Fruit fly (Drosophila melanogaster): ENCODE results near the gene Cp38.

The Cp38 gene

DNA sequence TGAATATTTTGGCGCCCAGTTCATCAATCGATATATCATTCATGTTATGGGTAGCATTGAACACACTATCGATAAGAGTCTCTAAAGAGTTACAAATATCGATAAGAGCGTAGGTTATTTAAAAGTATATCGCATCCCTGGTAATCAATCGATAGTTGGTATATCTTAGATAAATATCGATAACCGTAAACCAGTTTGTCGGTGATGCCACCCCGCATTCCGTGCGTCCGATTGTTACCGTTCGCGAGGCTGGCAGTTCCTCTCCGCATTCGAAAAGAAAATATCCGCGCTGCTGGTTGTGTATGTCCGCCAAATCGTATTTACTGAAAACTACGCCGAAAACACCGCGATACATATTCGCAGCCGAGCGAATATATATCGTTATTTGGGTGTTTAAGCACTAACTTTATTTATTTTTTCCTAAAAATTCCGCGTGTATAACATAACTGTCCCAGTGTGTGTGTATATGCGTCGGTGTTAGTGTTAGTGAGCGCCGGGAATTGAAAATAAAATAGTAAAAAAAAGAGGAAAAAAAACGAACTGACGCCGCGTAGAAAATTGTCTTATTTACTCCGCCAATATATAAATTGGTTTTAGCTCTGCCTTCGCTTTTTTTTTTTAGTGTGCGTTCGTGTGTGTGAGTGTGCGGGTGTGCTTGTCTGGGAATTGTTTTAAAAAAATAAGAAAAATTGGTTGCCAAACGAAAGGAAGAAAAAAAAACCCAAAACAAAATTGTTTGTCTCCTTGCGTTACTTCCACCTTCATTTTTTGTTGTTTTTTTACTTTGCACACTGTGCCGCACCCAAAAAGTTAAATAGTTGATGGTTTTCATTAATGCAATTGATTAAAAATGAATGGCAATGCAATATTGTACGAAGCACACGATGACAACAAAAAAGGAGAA lies 35.7 kb downstream of the Cp38 start, which contains the start of gene Nrg (continued):
- TF ChIP-seq CG17359 (tag; optimal IDR thresholded peaks at IDR 0.05) (peak; percentile 22), Awh (GFP tag; IDR thresholded peaks at IDR 0.05) (0 out of 2 replicates have a peak, but pooled peaks have one; percentile 23), Dad (GFP tag; optimal IDR thresholded peaks at IDR 0.05) (peak; percentile 33), CG7839 (tag; optimal IDR thresholded peaks at IDR 0.05) (peak; percentile 20), CG9215 (GFP tag; IDR thresholded peaks at IDR 0.05) (no peak; the same call in none of the 2 replicates), chm (GFP tag; IDR thresholded peaks at IDR 0.05) (peak; percentile 90), CG7928 (GFP tag; optimal IDR thresholded peaks at IDR 0.05) (peak; percentile 87), Ssrp (tag; optimal IDR thresholded peaks at IDR 0.05) (no peak), CG31224 (GFP tag; IDR thresholded peaks at IDR 0.05) (no peak), eve (GFP tag; optimal IDR thresholded peaks at IDR 0.05) (peak in 1 of 2 experiments; percentile 60), Rfx (GFP tag; IDR thresholded peaks at IDR 0.05) (peak; percentile 50; the same call in 1 of the 2 replicates), nerfin-2 (GFP tag; IDR thresholded peaks at IDR 0.05; ENCODE audit: partially characterized antibody) (peak; percentile 98), Nf-YC (tag; optimal IDR thresholded peaks at IDR 0.05) (peak; percentile 62), Bgb (GFP tag; IDR thresholded peaks at IDR 0.05; ENCODE audit: partially characterized antibody) (peak; percentile 99), sim (GFP tag; IDR thresholded peaks at IDR 0.05) (0 out of 2 replicates have a peak, but pooled peaks have one; percentile 22), abd-A (tag; optimal IDR thresholded peaks at IDR 0.05) (peak; percentile 84), Dll (GFP tag; IDR thresholded peaks at IDR 0.05; ENCODE audit: partially characterized antibody) (peak; percentile 100), sens (GFP tag) (peak; percentile 82), CG32532 (GFP tag; IDR thresholded peaks at IDR 0.05) (peak; percentile 52; the same call in 1 of the 2 replicates), Dp (GFP tag; optimal IDR thresholded peaks at IDR 0.05) (peak; percentile 97), CG7786 (GFP tag; optimal IDR thresholded peaks at IDR 0.05) (no peak), Xbp1 (GFP tag; optimal IDR thresholded peaks at IDR 0.05) (peak; percentile 21), crp (GFP tag; optimal IDR thresholded peaks at IDR 0.05) (peak in 1 of 2 experiments; percentile 9), stwl (tag; optimal IDR thresholded peaks at IDR 0.05) (peak; percentile 88), Stat92E (GFP tag; optimal IDR thresholded peaks at IDR 0.05) (peak in 1 of 3 experiments; percentile 57), mld (GFP tag; IDR thresholded peaks at IDR 0.05; ENCODE audit: partially characterized antibody) (peak; percentile 98), br (optimal IDR thresholded peaks at IDR 0.05) (no peak), row (GFP tag; IDR thresholded peaks at IDR 0.05) (peak; percentile 50), E2f1 (GFP tag; IDR thresholded peaks at IDR 0.05) (no peak), CG33213 (GFP tag; optimal IDR thresholded peaks at IDR 0.05) (peak; percentile 39), HLHmδ (GFP tag; optimal IDR thresholded peaks at IDR 0.05) (peak; percentile 70), insv (GFP tag; optimal IDR thresholded peaks at IDR 0.05) (peak in 1 of 2 experiments; percentile 52), Gug (GFP tag; IDR thresholded peaks at IDR 0.05) (peak; percentile 18; the same call in 1 of the 4 replicates), CTCF (GFP tag; optimal IDR thresholded peaks at IDR 0.05) (peak; percentile 44), Eip74EF (GFP tag; optimal IDR thresholded peaks at IDR 0.05) (peak in 1 of 2 experiments; percentile 24), CG10959 (GFP tag; IDR thresholded peaks at IDR 0.05) (no peak), Deaf1 (tag; optimal IDR thresholded peaks at IDR 0.05) (peak; percentile 69), CG1603 (tag; optimal IDR thresholded peaks at IDR 0.05) (peak; percentile 87), knrl (GFP tag; IDR thresholded peaks at IDR 0.05; ENCODE audit: partially characterized antibody) (peak; percentile 98), CG13894 (tag; optimal IDR thresholded peaks at IDR 0.05) (peak; percentile 61), B-H2 (GFP tag; optimal IDR thresholded peaks at IDR 0.05) (peak; percentile 37), CG12391 (tag; optimal IDR thresholded peaks at IDR 0.05) (peak; percentile 44), CG13775 (GFP tag; optimal IDR thresholded peaks at IDR 0.05) (peak; percentile 35), dpn (GFP tag; optimal IDR thresholded peaks at IDR 0.05) (peak in 1 of 2 experiments; percentile 14), PHDP (tag; optimal IDR thresholded peaks at IDR 0.05) (peak; percentile 9), Vsx1 (GFP tag; optimal IDR thresholded peaks at IDR 0.05) (peak; percentile 51), CrebB (tag; optimal IDR thresholded peaks at IDR 0.05) (peak; percentile 72)
